Fruit fly (Drosophila melanogaster) whole organism, prepupa: ENCODE data around the gene Ulp1.

Experiments used
- Gug ChIP-seq: fragments of 200-800 bp; sonication (Bioruptor generic); IDR thresholded peaks from 2 replicates; pipeline ENCODE4 v1.3.6; 2022; ENCODE audit warnings: missing biosample characterization, missing genetic modification characterization
- Sox102F ChIP-seq: fragments of 200-800 bp; sonication (Bioruptor generic); optimal IDR thresholded peaks from 2 replicates; lab custom pipeline; 2016; ENCODE audit warnings: missing biosample characterization, mild to moderate bottlenecking, missing genetic modification characterization
- Sox14 ChIP-seq: fragments of 200-800 bp; sonication (Bioruptor generic); optimal IDR thresholded peaks from 3 replicates; lab custom pipeline; 2016; ENCODE audit warnings: missing biosample characterization, missing genetic modification characterization
- Sox15 ChIP-seq: fragments of 200-800 bp; sonication (Bioruptor generic); optimal IDR thresholded peaks from 3 replicates; lab custom pipeline; 2016; ENCODE audit warnings: missing biosample characterization, missing genetic modification characterization
- pdm3 ChIP-seq: fragments of 200-800 bp; sonication (Bioruptor generic); optimal IDR thresholded peaks from 3 replicates; lab custom pipeline; 2016; ENCODE audit warnings: missing biosample characterization, missing genetic modification characterization
- spab ChIP-seq: fragments of 200-800 bp; sonication (Bioruptor generic); optimal IDR thresholded peaks from 2 replicates; lab custom pipeline; 2017; ENCODE audit warnings: missing biosample characterization, mild to moderate bottlenecking, missing genetic modification characterization, missing genetic modification reagents

- TF ChIP-seq Sox14 (no peak), Sox15 (GFP tag; lab: Kevin White, UChicago) (no peak), spab (GFP tag; lab: Kevin White, UChicago) (peak; percentile 51), Gug (GFP tag; lab: Robert Waterston, UW) (no peak), pdm3 (no peak), Sox102F (GFP tag; lab: Kevin White, UChicago) (no peak)
These were observed 49.3 kb downstream of the Ulp1 start for dm6 chrX:19158519-19159289.
